Worm (Caenorhabditis elegans) whole organism, mixed stage, embryonic: ENCODE measurements around the gene hpx-2.

ENCODE experiments used
- M03D4.4 ChIP-seq: sonication (generic microtip); optimal IDR thresholded peaks from 2 replicates; lab custom pipeline; 2017; ENCODE audit warnings: mild to moderate bottlenecking, missing genetic modification characterization, missing compliant biosample characterization
- bed-3 ChIP-seq: fragments of 200-800 bp; sonication (Bioruptor generic); optimal IDR thresholded peaks from 3 replicates; lab custom pipeline; 2018; ENCODE audit warnings: mild to moderate bottlenecking, missing genetic modification characterization, moderate library complexity, missing compliant biosample characterization
- blmp-1 ChIP-seq: fragments of 150-350 bp; optimal IDR thresholded peaks from 2 replicates; lab custom pipeline; 2014; ENCODE audit warnings: missing biosample characterization, missing genetic modification characterization
- ceh-39 ChIP-seq: fragments of 150-350 bp; optimal IDR thresholded peaks from 2 replicates; lab custom pipeline; 2014; ENCODE audit warnings: missing biosample characterization, missing genetic modification characterization
- ceh-83 ChIP-seq: fragments of 200-800 bp; sonication (Bioruptor generic); optimal IDR thresholded peaks from 2 replicates; lab custom pipeline; 2018; ENCODE audit warnings: mild to moderate bottlenecking, missing genetic modification characterization, missing compliant biosample characterization
- ces-1 ChIP-seq: fragments of 150-350 bp; optimal IDR thresholded peaks from 2 replicates; lab custom pipeline; 2014; ENCODE audit warnings: missing biosample characterization, missing genetic modification reagents, missing genetic modification characterization
- cnd-1 ChIP-seq: fragments of 200-800 bp; sonication (Bioruptor generic); optimal IDR thresholded peaks from 2 replicates; lab custom pipeline; 2018; ENCODE audit warnings: mild to moderate bottlenecking, missing genetic modification characterization, missing compliant biosample characterization
- elt-1 ChIP-seq: sonication (generic microtip); optimal IDR thresholded peaks from 2 replicates; lab custom pipeline; 2017; ENCODE audit warnings: missing genetic modification characterization, mild to moderate bottlenecking, missing compliant biosample characterization, antibody characterized with exemption, moderate library complexity, borderline replicate concordance; ENCODE audit not compliant: insufficient read depth
- elt-3 ChIP-seq: fragments of 150-350 bp; optimal IDR thresholded peaks from 2 replicates; lab custom pipeline; 2014; ENCODE audit warnings: missing biosample characterization, missing genetic modification characterization
- flh-1 ChIP-seq: fragments of 200-800 bp; sonication (Bioruptor generic); optimal IDR thresholded peaks from 2 replicates; lab custom pipeline; 2018; ENCODE audit warnings: mild to moderate bottlenecking, missing genetic modification characterization, moderate library complexity, missing compliant biosample characterization
- lin-13 ChIP-seq: fragments of 150-350 bp; optimal IDR thresholded peaks from 2 replicates; lab custom pipeline; 2014; ENCODE audit warnings: missing biosample characterization, missing genetic modification characterization
- lin-32 ChIP-seq: fragments of 200-800 bp; sonication (Bioruptor generic); optimal IDR thresholded peaks from 2 replicates; lab custom pipeline; 2018; ENCODE audit warnings: mild to moderate bottlenecking, missing genetic modification characterization, missing compliant biosample characterization
- mab-5 ChIP-seq: fragments of 150-350 bp; optimal IDR thresholded peaks from 2 replicates; lab custom pipeline; 2014; ENCODE audit warnings: missing biosample characterization, missing genetic modification characterization
- mls-2 ChIP-seq: sonication (generic microtip); optimal IDR thresholded peaks from 2 replicates; lab custom pipeline; 2016; ENCODE audit warnings: mild to moderate bottlenecking, missing genetic modification characterization, moderate library complexity, missing compliant biosample characterization
- nhr-2 ChIP-seq: fragments of 150-350 bp; optimal IDR thresholded peaks from 2 replicates; lab custom pipeline; 2014; ENCODE audit warnings: missing biosample characterization, missing genetic modification characterization
- nhr-76 ChIP-seq: sonication (generic microtip); optimal IDR thresholded peaks from 2 replicates; lab custom pipeline; 2017; ENCODE audit warnings: missing biosample characterization, missing genetic modification characterization
- sem-2 ChIP-seq: fragments of 200-800 bp; sonication (Bioruptor generic); optimal IDR thresholded peaks from 2 replicates; lab custom pipeline; 2018; ENCODE audit warnings: mild to moderate bottlenecking, missing genetic modification characterization, missing compliant biosample characterization
- sptf-1 ChIP-seq: sonication (generic microtip); optimal IDR thresholded peaks from 2 replicates; lab custom pipeline; 2017; ENCODE audit warnings: mild to moderate bottlenecking, missing genetic modification characterization, moderate library complexity, missing compliant biosample characterization
- tbx-8 ChIP-seq: fragments of 200-800 bp; sonication (Bioruptor generic); optimal IDR thresholded peaks from 2 replicates; lab custom pipeline; 2018; ENCODE audit warnings: mild to moderate bottlenecking, missing genetic modification characterization, moderate library complexity, missing compliant biosample characterization
- unc-39 ChIP-seq: fragments of 150-350 bp; optimal IDR thresholded peaks from 2 replicates; lab custom pipeline; 2014; ENCODE audit warnings: missing biosample characterization, missing genetic modification characterization
- zip-8 ChIP-seq: fragments of 150-350 bp; optimal IDR thresholded peaks from 2 replicates; lab custom pipeline; 2014; ENCODE audit warnings: missing biosample characterization, missing genetic modification characterization
- ztf-11 ChIP-seq: fragments of 150-350 bp; optimal IDR thresholded peaks from 2 replicates; lab custom pipeline; 2014; ENCODE audit warnings: missing biosample characterization, missing genetic modification characterization

hpx-2 gene

DNA sequence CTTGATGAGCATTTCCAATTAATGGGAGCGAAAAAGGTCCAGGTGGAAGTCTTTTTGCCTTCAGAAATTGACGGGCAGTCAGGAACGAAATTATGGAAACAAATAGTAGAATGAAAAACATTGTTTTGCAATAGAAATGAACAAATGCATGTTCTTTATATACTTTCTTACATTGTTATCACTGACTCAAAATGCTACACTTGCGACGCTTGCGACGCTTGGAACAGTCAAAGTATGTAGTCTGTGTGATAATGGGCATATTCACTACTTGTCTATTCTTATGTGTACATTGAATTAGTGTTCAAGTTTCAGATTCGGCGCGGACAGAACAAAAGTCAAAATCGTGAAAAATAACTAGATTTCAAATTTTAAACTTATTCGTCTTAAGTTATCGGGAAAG lies 48.1 kb downstream of the hpx-2 start, which contains the start of gene cyp-35C1:
TSS of gene cyp-35C1 (minus strand) at position 132 of the 400 bp plus-strand sequence.
- no peak for TF ChIP-seq cnd-1 (tag; lab: Kevin White, UChicago)
- TF ChIP-seq sptf-1 (tag; lab: Kevin White, UChicago): no peak
- no peak for TF ChIP-seq elt-3 (tag; lab: Kevin White, UChicago)
- TF ChIP-seq nhr-76 (tag; lab: Kevin White, UChicago): no peak
- TF ChIP-seq ces-1 (GFP tag; lab: Kevin White, UChicago): no peak
- no peak for TF ChIP-seq zip-8
- TF ChIP-seq mls-2 (tag; lab: Kevin White, UChicago): no peak
- TF ChIP-seq elt-1: no peak
- TF ChIP-seq sem-2 (GFP tag; lab: Kevin White, UChicago): no peak
- no peak for TF ChIP-seq M03D4.4 (tag; lab: Kevin White, UChicago)
- no peak for TF ChIP-seq nhr-2

DNA sequence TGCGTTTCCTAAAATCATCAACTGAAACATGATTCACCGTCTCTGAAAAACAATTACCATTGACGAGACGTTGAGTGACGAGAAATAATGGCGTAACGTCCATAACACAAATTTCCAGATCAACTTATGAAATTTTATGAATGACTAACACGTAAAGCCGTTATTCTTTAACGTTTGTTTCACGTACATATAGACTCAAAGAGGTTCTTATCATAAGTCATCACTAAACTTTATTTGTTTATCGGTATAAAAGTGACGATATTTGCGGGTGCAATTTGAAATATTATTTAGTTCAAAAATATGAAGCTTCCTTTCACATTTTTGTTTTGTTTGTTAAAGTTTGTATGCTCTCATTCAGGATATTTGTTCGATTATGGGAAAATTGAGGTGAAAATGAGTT lies 48.9 kb downstream of the hpx-2 start, which contains the start of gene oac-3:
TSS of gene oac-3 (plus strand) at position 301 of the 400 bp plus-strand sequence.
- TF ChIP-seq flh-1 (GFP tag; lab: Kevin White, UChicago): no peak
- no peak for TF ChIP-seq zip-8
- no peak for TF ChIP-seq tbx-8 (GFP tag; lab: Kevin White, UChicago)
- TF ChIP-seq ztf-11 (tag; lab: Kevin White, UChicago): no peak
- no peak for TF ChIP-seq mab-5 (tag; lab: Kevin White, UChicago)
- no peak for TF ChIP-seq elt-3 (tag; lab: Kevin White, UChicago)
- no peak for TF ChIP-seq lin-32
- no peak for TF ChIP-seq mls-2 (tag; lab: Kevin White, UChicago)
- TF ChIP-seq lin-13 (tag; lab: Kevin White, UChicago): no peak

DNA sequence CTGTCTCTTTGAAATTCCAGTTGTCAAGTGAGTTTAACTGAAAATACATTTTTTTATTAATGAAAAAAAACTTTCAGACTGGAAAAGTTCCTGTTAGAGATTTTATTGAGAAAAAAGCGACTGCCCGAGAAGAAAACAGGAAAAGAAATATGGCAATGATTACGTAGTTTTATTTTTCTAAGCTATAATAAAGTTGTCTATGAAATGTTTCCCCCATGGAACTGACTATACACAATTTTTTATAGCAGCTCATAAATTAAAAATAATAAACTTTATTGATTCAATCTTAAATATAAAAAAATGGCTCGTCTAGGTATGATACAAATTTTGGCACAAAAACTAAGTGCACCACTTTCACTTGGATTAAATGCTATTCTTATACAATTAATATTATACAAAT lies 52.2 kb downstream of the hpx-2 start, which contains the start of gene C06B3.1:
TSS of gene C06B3.1 (plus strand) at position 301 of the 400 bp plus-strand sequence.
- TF ChIP-seq flh-1 (GFP tag; lab: Kevin White, UChicago): no peak
- no peak for TF ChIP-seq elt-3 (tag; lab: Kevin White, UChicago)
- no peak for TF ChIP-seq bed-3 (GFP tag; lab: Kevin White, UChicago)
- no peak for TF ChIP-seq cnd-1 (tag; lab: Kevin White, UChicago)
- TF ChIP-seq ceh-39 (tag; lab: Kevin White, UChicago): no peak
- no peak for TF ChIP-seq M03D4.4 (tag; lab: Kevin White, UChicago)
- no peak for TF ChIP-seq unc-39 (tag; lab: Kevin White, UChicago)
- no peak for TF ChIP-seq ceh-83 (GFP tag; lab: Kevin White, UChicago)
- no peak for TF ChIP-seq blmp-1 (tag; lab: Kevin White, UChicago)
- no peak for TF ChIP-seq zip-8
